Fruit fly (Drosophila melanogaster) whole organism, embryonic: ENCODE data around the gene CG12010.
A peak's percentile ranks its signal among the peaks of the same experiment; 100 is the strongest.

Experiments
- Adf1 ChIP-seq: fragments of 200-800 bp; sonication (Bioruptor generic); IDR thresholded peaks from 2 replicates; pipeline ENCODE4 v1.3.6; 2022; ENCODE audit warnings: missing biosample characterization, missing genetic modification characterization
- Atf3 ChIP-seq: fragments of 200-800 bp; sonication (Bioruptor generic); optimal IDR thresholded peaks from 3 replicates; lab custom pipeline; 2016; ENCODE audit warnings: missing biosample characterization, missing genetic modification characterization
- Bgb ChIP-seq: fragments of 200-800 bp; sonication (Bioruptor generic); IDR thresholded peaks from 2 replicates; pipeline ENCODE4 v1.3.6; 2022; ENCODE audit warnings: missing biosample characterization, missing genetic modification characterization; ENCODE audit not compliant: partially characterized antibody
- CG10366 ChIP-seq: fragments of 200-800 bp; sonication (Bioruptor generic); IDR thresholded peaks from 2 replicates; pipeline ENCODE4 v1.3.6; 2022; ENCODE audit warnings: missing biosample characterization, missing genetic modification characterization
- CG10959 ChIP-seq: fragments of 200-800 bp; sonication (Bioruptor generic); IDR thresholded peaks from 2 replicates; pipeline ENCODE4 v1.3.6; 2022; ENCODE audit warnings: missing biosample characterization, missing genetic modification characterization
- CG11504 ChIP-seq: fragments of 200-800 bp; sonication (Bioruptor generic); optimal IDR thresholded peaks from 3 replicates; lab custom pipeline; 2019; ENCODE audit warnings: missing biosample characterization, mild to moderate bottlenecking, missing genetic modification characterization, moderate library complexity
- CG12219 ChIP-seq: fragments of 200-800 bp; sonication (Bioruptor generic); optimal IDR thresholded peaks from 3 replicates; lab custom pipeline; 2018; ENCODE audit warnings: missing biosample characterization, mild to moderate bottlenecking, missing genetic modification characterization
- CG12769 ChIP-seq: fragments of 200-800 bp; sonication (Bioruptor generic); optimal IDR thresholded peaks from 2 replicates; lab custom pipeline; 2019; ENCODE audit warnings: missing biosample characterization, mild to moderate bottlenecking, missing genetic modification characterization, moderate library complexity
- CG14014 ChIP-seq: fragments of 200-800 bp; sonication (Bioruptor generic); IDR thresholded peaks from 2 replicates; pipeline ENCODE4 v1.3.6; 2022; ENCODE audit warnings: missing biosample characterization, missing genetic modification characterization
- CG14050 ChIP-seq: fragments of 200-800 bp; sonication (Bioruptor generic); IDR thresholded peaks from 3 replicates; pipeline ENCODE4 v1.3.6; 2022; ENCODE audit warnings: missing biosample characterization, missing genetic modification characterization
- CG30020 ChIP-seq: fragments of 200-800 bp; optimal IDR thresholded peaks from 2 replicates; lab custom pipeline; 2019; ENCODE audit warnings: missing biosample characterization, mild to moderate bottlenecking, missing genetic modification characterization, moderate library complexity
- CG34422 ChIP-seq: fragments of 200-800 bp; sonication (Bioruptor generic); IDR thresholded peaks from 3 replicates; pipeline ENCODE4 v1.3.6; 2022; ENCODE audit warnings: missing biosample characterization, missing genetic modification characterization
- CG3995 ChIP-seq: fragments of 200-800 bp; sonication (Bioruptor generic); optimal IDR thresholded peaks from 3 replicates; lab custom pipeline; 2016; ENCODE audit warnings: missing biosample characterization, missing genetic modification characterization
- CG4328 ChIP-seq: fragments of 200-800 bp; sonication (Bioruptor generic); optimal IDR thresholded peaks from 3 replicates; lab custom pipeline; 2017; ENCODE audit warnings: missing biosample characterization, missing genetic modification reagents, missing genetic modification characterization
- CG4404 ChIP-seq: fragments of 200-800 bp; sonication (Bioruptor generic); IDR thresholded peaks from 2 replicates; pipeline ENCODE4 v1.3.6; 2022; ENCODE audit warnings: missing biosample characterization, missing genetic modification characterization
- CG4730 ChIP-seq: fragments of 200-800 bp; sonication (Bioruptor generic); IDR thresholded peaks from 2 replicates; pipeline ENCODE4 v1.3.6; 2022; ENCODE audit warnings: missing biosample characterization, missing genetic modification characterization
- CG4854 ChIP-seq: fragments of 200-800 bp; sonication (Bioruptor generic); optimal IDR thresholded peaks from 2 replicates; lab custom pipeline; 2016; ENCODE audit warnings: missing biosample characterization, missing genetic modification characterization, inconsistent platforms
- CG7271 ChIP-seq: fragments of 200-800 bp; sonication (Bioruptor generic); optimal IDR thresholded peaks from 2 replicates; lab custom pipeline; 2018; ENCODE audit warnings: missing biosample characterization, mild to moderate bottlenecking, missing genetic modification characterization, moderate library complexity
- CG8359 ChIP-seq: fragments of 200-800 bp; sonication (Bioruptor generic); optimal IDR thresholded peaks from 2 replicates; lab custom pipeline; 2017; ENCODE audit warnings: missing biosample characterization, mild to moderate bottlenecking, missing genetic modification characterization, borderline replicate concordance
- CG8388 ChIP-seq: fragments of 200-800 bp; sonication (Bioruptor generic); optimal IDR thresholded peaks from 2 replicates; lab custom pipeline; 2019; ENCODE audit warnings: missing biosample characterization, mild to moderate bottlenecking, missing genetic modification characterization, moderate library complexity
- CG8765 ChIP-seq: fragments of 200-800 bp; sonication (Bioruptor generic); IDR thresholded peaks from 2 replicates; pipeline ENCODE4 v1.3.6; 2022; ENCODE audit warnings: missing biosample characterization, missing genetic modification characterization
- CG9215 ChIP-seq: fragments of 200-800 bp; sonication (Bioruptor generic); IDR thresholded peaks from 2 replicates; pipeline ENCODE4 v1.3.6; 2022; ENCODE audit warnings: missing biosample characterization, missing genetic modification characterization
- D19B ChIP-seq: fragments of 200-800 bp; sonication (Bioruptor generic); optimal IDR thresholded peaks from 2 replicates; lab custom pipeline; 2017; ENCODE audit warnings: missing biosample characterization, mild to moderate bottlenecking, missing genetic modification characterization
- Doc2 ChIP-seq: fragments of 200-800 bp; sonication (Bioruptor generic); IDR thresholded peaks from 2 replicates; pipeline ENCODE4 v1.3.6; 2022; ENCODE audit warnings: missing biosample characterization, missing genetic modification characterization
- Doc3 ChIP-seq: fragments of 200-800 bp; sonication (Bioruptor generic); IDR thresholded peaks from 3 replicates; pipeline ENCODE4 v1.3.6; 2022; ENCODE audit warnings: missing biosample characterization, missing genetic modification characterization; ENCODE audit not compliant: partially characterized antibody
- HLH3B ChIP-seq: fragments of 200-800 bp; sonication (Bioruptor generic); IDR thresholded peaks from 2 replicates; pipeline ENCODE4 v1.3.6; 2022; ENCODE audit warnings: missing biosample characterization, missing genetic modification characterization
- Hr39 ChIP-seq: fragments of >200 bp; optimal IDR thresholded peaks from 2 replicates; lab custom pipeline; 2017
- Optix ChIP-seq: fragments of 200-800 bp; sonication (Bioruptor generic); IDR thresholded peaks from 3 replicates; pipeline ENCODE4 v1.3.6; 2022; ENCODE audit warnings: missing biosample characterization, missing genetic modification characterization
- Scr ChIP-seq: fragments of 200-800 bp; sonication (Bioruptor generic); IDR thresholded peaks from 2 replicates; pipeline ENCODE4 v1.3.6; 2022; ENCODE audit warnings: missing biosample characterization, missing genetic modification characterization; ENCODE audit not compliant: partially characterized antibody
- Taf1 ChIP-seq: fragments of 200-800 bp; sonication (Bioruptor generic); IDR thresholded peaks from 2 replicates; pipeline ENCODE4 v1.3.6; 2022; ENCODE audit warnings: missing biosample characterization, missing genetic modification characterization
- abd-A ChIP-seq: fragments of 200-800 bp; sonication (Bioruptor generic); optimal IDR thresholded peaks from 3 replicates; lab custom pipeline; 2019; ENCODE audit warnings: missing biosample characterization, mild to moderate bottlenecking, missing genetic modification characterization, moderate library complexity
- ara ChIP-seq: fragments of 200-800 bp; sonication (Bioruptor generic); IDR thresholded peaks from 2 replicates; pipeline ENCODE4 v1.3.6; 2022; ENCODE audit warnings: missing biosample characterization, missing genetic modification characterization
- cato ChIP-seq: fragments of 200-800 bp; sonication (Bioruptor generic); optimal IDR thresholded peaks from 2 replicates; lab custom pipeline; 2016; ENCODE audit warnings: missing biosample characterization, missing genetic modification characterization, borderline replicate concordance
- emc ChIP-seq: fragments of 200-800 bp; sonication (Bioruptor generic); optimal IDR thresholded peaks from 2 replicates; lab custom pipeline; 2016; ENCODE audit warnings: missing biosample characterization, missing genetic modification characterization
- fd102C ChIP-seq: fragments of 200-800 bp; sonication (Bioruptor generic); optimal IDR thresholded peaks from 2 replicates; lab custom pipeline; 2018; ENCODE audit warnings: missing biosample characterization, mild to moderate bottlenecking, missing genetic modification characterization, moderate library complexity
- fd3F ChIP-seq: fragments of 200-800 bp; sonication (Bioruptor generic); optimal IDR thresholded peaks from 2 replicates; lab custom pipeline; 2018; ENCODE audit warnings: missing biosample characterization, mild to moderate bottlenecking, missing genetic modification characterization, moderate library complexity
- gro ChIP-seq: fragments of 200-800 bp; sonication (Bioruptor generic); optimal IDR thresholded peaks from 2 replicates; lab custom pipeline; 2016; ENCODE audit warnings: missing biosample characterization, missing genetic modification characterization
- gsb ChIP-seq: fragments of 200-800 bp; sonication (Bioruptor generic); IDR thresholded peaks from 2 replicates; pipeline ENCODE4 v1.3.6; 2022; ENCODE audit warnings: missing biosample characterization, missing genetic modification characterization
- jigr1 ChIP-seq: fragments of 200-800 bp; sonication (Bioruptor generic); IDR thresholded peaks from 3 replicates; pipeline ENCODE4 v1.3.6; 2022; ENCODE audit warnings: missing biosample characterization, missing genetic modification characterization
- lilli ChIP-seq: fragments of 200-800 bp; sonication (Bioruptor generic); optimal IDR thresholded peaks from 3 replicates; lab custom pipeline; 2016; ENCODE audit warnings: missing biosample characterization, missing genetic modification characterization
- maf-S ChIP-seq: fragments of 200-800 bp; sonication (Bioruptor generic); optimal IDR thresholded peaks from 2 replicates; lab custom pipeline; 2016; ENCODE audit warnings: missing biosample characterization, missing genetic modification characterization
- mld ChIP-seq: fragments of 200-800 bp; sonication (Bioruptor generic); IDR thresholded peaks from 3 replicates; pipeline ENCODE4 v1.3.6; 2022; ENCODE audit warnings: missing biosample characterization, missing genetic modification characterization; ENCODE audit not compliant: partially characterized antibody
- nom ChIP-seq: fragments of 200-800 bp; sonication (Bioruptor generic); optimal IDR thresholded peaks from 2 replicates; lab custom pipeline; 2017; ENCODE audit warnings: missing biosample characterization, missing genetic modification characterization, mild to moderate bottlenecking, moderate library complexity, missing genetic modification reagents
- pum ChIP-seq: fragments of 200-800 bp; sonication (Bioruptor generic); optimal IDR thresholded peaks from 2 replicates; lab custom pipeline; 2016; ENCODE audit warnings: missing biosample characterization, missing genetic modification characterization
- rib ChIP-seq: fragments of 200-800 bp; sonication (Bioruptor generic); IDR thresholded peaks from 2 replicates; pipeline ENCODE4 v1.3.6; 2022; ENCODE audit warnings: missing biosample characterization, missing genetic modification characterization
- sens-2 ChIP-seq: fragments of 200-800 bp; sonication (Bioruptor generic); IDR thresholded peaks from 2 replicates; pipeline ENCODE4 v1.3.6; 2022; ENCODE audit warnings: missing biosample characterization, missing genetic modification characterization
- so ChIP-seq: fragments of 200-800 bp; sonication (Bioruptor generic); IDR thresholded peaks from 3 replicates; pipeline ENCODE4 v1.3.6; 2022; ENCODE audit warnings: missing biosample characterization, missing genetic modification characterization
- tll ChIP-seq, 2 experiments: fragments of 200-800 bp in 1 of 2; fragments of >200 bp in 1 of 2; sonication (Bioruptor generic) in 1 of 2; optimal IDR thresholded peaks; 2 replicates each; lab custom pipeline; 2017 to 2019; ENCODE audit warnings: missing biosample characterization in 2 of 2, missing genetic modification characterization in 2 of 2, mild to moderate bottlenecking in 1 of 2, moderate library complexity in 1 of 2
- wek ChIP-seq: fragments of 200-800 bp; sonication (Bioruptor generic); optimal IDR thresholded peaks from 3 replicates; lab custom pipeline; 2018; ENCODE audit warnings: missing biosample characterization, mild to moderate bottlenecking, missing genetic modification characterization, moderate library complexity

CG12010 gene

DNA sequence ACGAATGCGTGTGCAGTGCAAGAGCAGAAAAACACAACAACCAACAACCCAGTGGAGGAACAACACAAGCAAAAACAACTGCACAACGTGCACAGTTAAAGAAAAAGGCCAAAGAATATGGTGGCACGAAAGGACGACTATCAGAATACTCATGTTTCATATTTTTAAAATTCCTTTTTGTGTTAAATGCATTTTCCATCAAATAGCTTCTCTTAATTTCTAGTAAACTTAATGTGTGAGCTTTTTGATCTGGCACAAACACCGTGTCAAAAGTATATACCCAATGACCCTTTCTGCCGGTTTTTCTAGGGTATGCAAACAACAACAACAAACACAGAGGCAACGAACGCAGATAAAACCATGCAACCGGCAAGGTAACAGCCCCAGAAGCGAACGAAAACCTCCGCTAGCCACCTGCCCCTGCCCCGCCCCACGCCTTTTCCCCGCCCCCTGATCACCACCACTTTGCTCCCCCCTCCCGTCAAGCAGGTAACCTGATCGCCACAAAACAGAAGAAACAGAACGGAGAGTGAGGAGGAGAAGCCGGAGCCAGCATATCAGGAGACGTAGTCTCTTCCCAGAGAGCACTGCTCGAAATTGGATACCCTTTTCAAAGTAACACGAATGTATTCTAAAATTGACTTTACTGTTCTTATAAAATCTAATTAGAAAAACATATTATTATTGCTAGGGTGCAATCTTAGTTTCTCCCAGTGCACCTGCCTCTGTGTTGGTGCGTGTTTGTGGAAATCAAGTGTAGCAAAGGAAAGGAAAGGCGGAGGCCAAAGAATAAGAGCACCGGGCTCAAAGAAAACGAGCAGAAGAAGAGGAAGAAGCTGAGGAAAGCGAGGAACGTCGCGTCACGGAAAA lies 21.0 kb downstream of the CG12010 start (continued):
- TF ChIP-seq CG4404 (GFP tag; lab: Robert Waterston, UW) = peak; percentile 95
- TF ChIP-seq rib = 0 out of 2 replicates have a peak, but pooled peaks have one; percentile 25
- peak; percentile 74 for TF ChIP-seq CG30020 (tag; lab: Kevin White, UChicago)
- TF ChIP-seq lilli = peak; percentile 88
- peak; percentile 96 for TF ChIP-seq Optix (GFP tag; lab: Robert Waterston, UW)
- TF ChIP-seq mld = no peak
- TF ChIP-seq Hr39 = no peak
- TF ChIP-seq ara (GFP tag; lab: Robert Waterston, UW) = peak; percentile 98
- peak; percentile 69 for TF ChIP-seq CG12769 (tag; lab: Kevin White, UChicago)
- peak; percentile 78 for TF ChIP-seq maf-S
- peak; percentile 88 for TF ChIP-seq HLH3B (GFP tag; lab: Robert Waterston, UW)
- TF ChIP-seq CG4730 (GFP tag; lab: Robert Waterston, UW) = peak; percentile 81
- peak; percentile 91 for TF ChIP-seq CG8388 (GFP tag; lab: Kevin White, UChicago)
- TF ChIP-seq fd102C (GFP tag; lab: Kevin White, UChicago) = peak; percentile 91
- peak; percentile 85 for TF ChIP-seq CG34422 (GFP tag; lab: Robert Waterston, UW)
- TF ChIP-seq gsb = no peak
- peak; percentile 51; the same call in 2 of the 3 replicates for TF ChIP-seq so (GFP tag; lab: Robert Waterston, UW)
- no peak for TF ChIP-seq fd3F (GFP tag; lab: Kevin White, UChicago)
- peak; percentile 94 for TF ChIP-seq Atf3
- TF ChIP-seq CG11504 (tag; lab: Kevin White, UChicago) = peak; percentile 86
- peak; percentile 79 for TF ChIP-seq CG8359 (GFP tag; lab: Kevin White, UChicago)
- TF ChIP-seq tll (GFP tag; optimal IDR thresholded peaks at IDR 0.05; lab: Kevin White, UChicago) = peak; percentile 30 to 62
- peak; percentile 32 for TF ChIP-seq CG4328 (GFP tag; lab: Kevin White, UChicago)
- TF ChIP-seq CG7271 = peak; percentile 69
- TF ChIP-seq Taf1 (GFP tag; lab: Robert Waterston, UW) = peak; percentile 20; the same call in 1 of the 2 replicates
- TF ChIP-seq CG3995 = no peak
- 0 out of 2 replicates have a peak, but pooled peaks have one; percentile 40 for TF ChIP-seq Doc2 (GFP tag; lab: Robert Waterston, UW)
- peak; percentile 86 for TF ChIP-seq cato (GFP tag; lab: Kevin White, UChicago)
- TF ChIP-seq emc (GFP tag; lab: Kevin White, UChicago) = no peak
- peak; percentile 87 for TF ChIP-seq pum (GFP tag; lab: Kevin White, UChicago)
- peak; percentile 50 for TF ChIP-seq CG9215 (GFP tag; lab: Robert Waterston, UW)
- TF ChIP-seq CG4854 = peak; percentile 67
- TF ChIP-seq Adf1 (GFP tag; lab: Robert Waterston, UW) = no peak
- peak; percentile 93 for TF ChIP-seq D19B (GFP tag; lab: Kevin White, UChicago)
- peak; percentile 50 for TF ChIP-seq wek (GFP tag; lab: Kevin White, UChicago)
- TF ChIP-seq Bgb = no peak
- peak; percentile 97 for TF ChIP-seq CG8765 (GFP tag; lab: Robert Waterston, UW)
- TF ChIP-seq jigr1 = peak; percentile 85
- TF ChIP-seq CG14050 = peak; percentile 82
- TF ChIP-seq CG10959 (GFP tag; lab: Robert Waterston, UW) = peak; percentile 96
- TF ChIP-seq CG10366 (GFP tag; lab: Robert Waterston, UW) = peak; percentile 83
- TF ChIP-seq CG14014 = peak; percentile 49
- peak; percentile 97 for TF ChIP-seq sens-2 (GFP tag; lab: Robert Waterston, UW)
- TF ChIP-seq gro (GFP tag; lab: Kevin White, UChicago) = no peak
- TF ChIP-seq nom = peak; percentile 89
- TF ChIP-seq CG12219 (GFP tag; lab: Kevin White, UChicago) = peak; percentile 90
- TF ChIP-seq Doc3 = no peak
- TF ChIP-seq abd-A (tag; lab: Kevin White, UChicago) = no peak
- TF ChIP-seq Scr (GFP tag; lab: Robert Waterston, UW) = no peak
